Worm (Caenorhabditis elegans): ENCODE results near the gene hpl-1.

DNA sequence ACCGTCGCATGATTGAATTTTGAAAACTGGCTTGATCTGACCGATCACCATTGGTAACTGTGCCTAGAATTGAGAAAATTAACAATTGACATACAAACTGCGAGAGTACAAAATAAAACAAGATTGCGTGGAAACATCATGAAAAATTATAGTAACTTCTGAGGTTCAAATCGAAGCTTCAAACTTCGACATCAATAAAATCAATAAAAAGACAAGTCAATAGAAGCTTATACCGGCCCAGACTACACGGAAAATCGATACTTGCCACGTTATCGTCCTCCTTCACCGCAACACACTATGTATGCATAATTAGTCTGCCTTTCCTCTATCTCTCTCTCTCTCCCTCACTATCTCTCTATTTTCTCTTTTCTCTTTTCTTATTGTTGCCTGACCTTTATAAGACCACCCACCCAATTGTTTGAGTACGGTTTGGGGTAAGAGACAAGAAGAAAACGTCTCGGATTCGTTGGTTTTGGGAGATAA lies 18.5 kb upstream of the hpl-1 start, which contains the start of gene skr-21:
- TF ChIP-seq ama-1 (optimal IDR thresholded peaks at IDR 0.05) = no peak
- TF ChIP-seq unc-42 (tag; optimal IDR thresholded peaks at IDR 0.05) = no peak
- TF ChIP-seq ceh-9 (tag; optimal IDR thresholded peaks at IDR 0.05) = no peak
- no peak for TF ChIP-seq lin-11 (tag; optimal IDR thresholded peaks at IDR 0.05)
- TF ChIP-seq odd-2 (tag; optimal IDR thresholded peaks at IDR 0.05) = no peak
- no peak for TF ChIP-seq pqm-1 (tag; optimal IDR thresholded peaks at IDR 0.05)
- TF ChIP-seq hlh-30 (tag; optimal IDR thresholded peaks at IDR 0.05; ENCODE audit: insufficient read depth) = no peak
- TF ChIP-seq nhr-11 (tag; optimal IDR thresholded peaks at IDR 0.05) = no peak
- TF ChIP-seq F13H6.1 (tag; optimal IDR thresholded peaks at IDR 0.05) = no peak

Measured in whole organism, late embryonic.